Worm (Caenorhabditis elegans) whole organism, L4/young adult: ENCODE data around the gene klp-4.

ENCODE experiments used
- dao-5 ChIP-seq: sonication (generic microtip); optimal IDR thresholded peaks from 2 replicates; lab custom pipeline; 2016; ENCODE audit warnings: missing genotype, missing genetic modification characterization, moderate library complexity, missing compliant biosample characterization
- him-1 ChIP-seq: sonication (generic microtip); optimal IDR thresholded peaks from 2 replicates; lab custom pipeline; 2016; ENCODE audit warnings: missing genotype, missing genetic modification reagents, missing genetic modification characterization, missing compliant biosample characterization

DNA sequence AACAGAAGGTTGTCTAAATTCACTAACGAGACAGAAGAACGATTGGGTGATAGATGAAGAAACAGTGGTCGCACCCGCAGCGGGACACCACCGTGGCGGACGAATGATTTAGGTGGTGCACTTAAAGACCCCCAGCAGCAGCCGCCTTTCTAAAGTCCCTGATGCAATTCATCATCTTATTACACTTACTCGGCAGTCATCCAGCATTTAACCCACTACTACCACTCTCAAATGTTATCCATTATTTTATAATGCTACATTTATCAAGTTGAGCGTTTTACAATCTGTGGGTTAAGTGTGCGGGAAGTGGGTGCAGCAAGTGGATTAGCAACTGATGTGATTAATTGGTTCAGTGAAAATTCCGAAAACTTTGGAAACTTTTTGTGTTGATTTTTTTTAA lies 11.7 kb upstream of the klp-4 start:
- TF ChIP-seq him-1 (tag; lab: Kevin White, UChicago) (no peak), dao-5 (tag; lab: Kevin White, UChicago) (no peak)
